Fruit fly (Drosophila melanogaster) whole organism: ENCODE measurements around the gene CG34030.

Experiments
- CG8478 ChIP-seq: fragments of >200 bp; optimal IDR thresholded peaks from 2 replicates; lab custom pipeline; 2018; ENCODE audit warnings: inconsistent platforms
- Dll ChIP-seq: fragments of >200 bp; optimal IDR thresholded peaks from 2 replicates; lab custom pipeline; 2017
- EcR ChIP-seq, 2 experiments: fragments of >200 bp; optimal IDR thresholded peaks; 2 replicates each; lab custom pipeline; 2017; ENCODE audit warnings: missing biosample characterization in 2 of 2, missing genetic modification characterization in 2 of 2, missing genetic modification reagents in 2 of 2
- pan ChIP-seq: fragments of >200 bp; optimal IDR thresholded peaks from 2 replicates; lab custom pipeline; 2017
- psq ChIP-seq: fragments of >200 bp; optimal IDR thresholded peaks from 2 replicates; lab custom pipeline; 2017
- usp ChIP-seq: fragments of >200 bp; optimal IDR thresholded peaks from 2 replicates; lab custom pipeline; 2017; ENCODE audit warnings: missing biosample characterization, missing genetic modification characterization, mixed read lengths

The CG34030 gene

DNA sequence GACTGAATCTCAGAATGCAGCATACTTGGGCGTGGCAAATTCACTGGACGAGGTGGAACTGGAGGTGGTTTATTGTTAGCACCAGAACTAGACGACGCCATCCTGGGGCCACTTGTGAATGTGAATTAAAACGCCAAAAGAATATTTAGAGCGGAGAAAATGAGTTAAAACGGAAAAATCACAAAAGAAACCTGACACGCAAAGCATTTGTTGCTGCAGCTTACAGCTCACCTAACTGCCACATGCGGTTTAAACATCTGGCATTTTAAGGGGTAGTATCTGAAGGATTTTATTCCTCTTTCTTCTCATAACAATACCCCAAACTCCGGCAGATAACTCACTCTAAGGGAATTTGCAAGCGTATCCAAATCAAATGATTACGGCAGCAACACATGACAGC lies at the start of gene CG34030:
CG34030 (minus strand) TSS at position 101 of the 400 bp plus-strand sequence.
- TF ChIP-seq CG8478 (lab: Kevin White, UChicago) (no peak), usp (no peak), pan (lab: Kevin White, UChicago) (no peak), psq (lab: Kevin White, UChicago) (no peak), EcR (GFP tag; optimal IDR thresholded peaks at IDR 0.05; lab: Kevin White, UChicago) (no peak)

DNA sequence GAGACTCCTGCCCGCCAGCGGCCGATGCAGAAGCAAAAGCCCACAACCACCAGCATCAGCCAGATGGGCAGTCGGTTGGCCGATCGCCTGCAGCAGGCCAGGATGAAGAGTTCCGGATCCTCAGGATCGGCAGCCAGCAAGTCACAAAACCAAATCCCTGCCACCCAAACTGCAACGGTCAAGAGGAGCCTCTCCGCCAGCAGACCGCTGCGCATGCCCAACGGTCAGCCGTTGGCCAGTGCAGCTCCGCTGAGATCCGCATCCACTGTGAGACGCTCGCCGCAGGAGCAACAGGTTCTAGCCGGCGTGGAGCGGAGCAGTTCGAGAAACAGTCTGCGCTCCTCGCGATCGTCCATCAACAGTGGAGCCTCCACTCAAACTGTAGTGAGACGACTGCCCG lies 47.1 kb upstream of the CG34030 start:
- no peak for TF ChIP-seq CG8478 (lab: Kevin White, UChicago)
- no peak for TF ChIP-seq usp
- no peak for TF ChIP-seq pan (lab: Kevin White, UChicago)
- no peak for TF ChIP-seq psq (lab: Kevin White, UChicago)
- no peak for TF ChIP-seq Dll (lab: Kevin White, UChicago)
- no peak for TF ChIP-seq EcR (GFP tag; optimal IDR thresholded peaks at IDR 0.05; lab: Kevin White, UChicago)

DNA sequence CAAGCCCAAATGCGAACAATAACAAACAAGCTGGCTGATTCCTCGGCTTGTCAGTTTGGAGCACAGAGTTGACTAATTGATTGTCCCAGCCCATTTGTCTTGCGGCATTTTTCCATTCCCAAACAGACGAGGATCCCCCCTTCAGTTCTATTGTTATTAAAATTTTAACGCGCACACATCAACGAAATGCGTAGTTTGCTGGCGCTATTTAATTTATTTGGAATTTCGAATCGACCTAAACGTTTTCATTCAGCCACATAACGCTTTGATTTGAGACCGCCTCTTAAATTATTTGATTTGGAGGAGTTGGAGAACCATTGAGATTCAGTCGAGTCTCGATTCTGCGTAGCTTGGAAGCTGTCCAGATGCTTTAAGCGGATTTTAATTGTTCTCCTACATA lies 40.9 kb upstream of the CG34030 start:
- no peak for TF ChIP-seq usp
- TF ChIP-seq CG8478 (lab: Kevin White, UChicago): no peak
- TF ChIP-seq Dll (lab: Kevin White, UChicago): no peak
- TF ChIP-seq EcR (GFP tag; optimal IDR thresholded peaks at IDR 0.05; lab: Kevin White, UChicago): no peak
- TF ChIP-seq psq (lab: Kevin White, UChicago): no peak
- TF ChIP-seq pan (lab: Kevin White, UChicago): no peak

DNA sequence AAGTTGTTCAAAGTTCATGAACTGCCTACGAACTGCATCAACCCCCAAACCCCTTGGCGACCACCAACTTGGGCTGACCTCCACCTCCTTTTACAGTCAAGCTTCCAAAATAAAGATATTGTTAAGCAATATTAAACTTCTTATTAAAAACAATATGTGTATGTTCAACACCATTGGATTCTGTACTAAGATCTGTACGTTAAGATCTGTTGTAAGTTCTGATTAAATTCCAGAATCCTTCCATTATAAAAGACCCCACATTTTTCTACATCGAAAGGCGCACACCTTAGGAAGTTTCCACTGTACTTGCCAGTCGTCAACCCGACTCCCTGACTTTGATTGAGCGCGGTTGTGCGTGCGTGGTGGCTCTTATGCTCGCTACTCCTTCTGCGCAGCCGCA lies 38.0 kb upstream of the CG34030 start:
- no peak for TF ChIP-seq usp
- TF ChIP-seq Dll (lab: Kevin White, UChicago): no peak
- peak in 1 of 2 experiments; percentile 4 for TF ChIP-seq EcR (GFP tag; optimal IDR thresholded peaks at IDR 0.05; lab: Kevin White, UChicago)
- TF ChIP-seq pan (lab: Kevin White, UChicago): no peak
- no peak for TF ChIP-seq CG8478 (lab: Kevin White, UChicago)
- TF ChIP-seq psq (lab: Kevin White, UChicago): no peak

DNA sequence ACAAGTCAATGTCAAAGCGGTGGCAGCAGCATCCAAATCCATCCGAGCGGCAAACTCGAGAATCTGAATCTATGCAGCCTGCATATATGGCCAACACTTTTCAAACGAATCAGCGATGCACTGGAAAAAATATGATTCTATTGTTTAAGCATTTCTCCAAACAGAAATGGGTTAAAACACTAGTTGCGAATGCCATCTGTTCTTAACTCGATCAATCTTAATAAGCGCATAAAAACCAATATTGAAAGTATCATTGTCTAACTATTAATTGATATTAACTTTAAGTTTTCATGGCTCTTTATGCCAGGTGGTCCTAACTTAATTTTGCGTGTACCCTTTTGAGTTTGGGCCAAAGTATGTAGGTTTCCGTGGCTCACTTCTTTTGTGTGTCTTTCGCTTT lies 30.6 kb upstream of the CG34030 start:
- TF ChIP-seq Dll (lab: Kevin White, UChicago) (no peak), CG8478 (lab: Kevin White, UChicago) (no peak), EcR (GFP tag; optimal IDR thresholded peaks at IDR 0.05; lab: Kevin White, UChicago) (no peak), psq (lab: Kevin White, UChicago) (no peak), pan (lab: Kevin White, UChicago) (no peak), usp (no peak)

DNA sequence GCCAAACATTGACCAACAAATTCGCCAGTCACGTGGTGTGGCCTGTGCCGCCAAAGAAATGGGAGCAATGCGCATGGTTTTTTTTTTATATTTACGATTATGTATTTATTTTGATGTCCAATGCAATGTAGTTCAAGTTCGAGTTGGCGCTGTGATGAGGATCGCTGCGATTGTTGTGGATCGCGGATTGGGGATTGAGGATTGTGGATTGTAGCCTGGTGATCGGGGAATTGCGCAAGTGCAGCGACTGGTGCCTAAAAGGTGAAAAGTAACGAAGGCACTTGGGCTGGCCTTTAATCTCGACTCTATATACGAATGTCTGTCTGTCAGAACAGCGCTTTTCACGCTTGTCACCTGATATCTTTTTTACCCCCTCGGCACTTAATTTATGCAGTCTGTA lies 29.4 kb upstream of the CG34030 start:
- no peak for TF ChIP-seq psq (lab: Kevin White, UChicago)
- no peak for TF ChIP-seq Dll (lab: Kevin White, UChicago)
- TF ChIP-seq usp: no peak
- no peak for TF ChIP-seq CG8478 (lab: Kevin White, UChicago)
- no peak for TF ChIP-seq pan (lab: Kevin White, UChicago)
- TF ChIP-seq EcR (GFP tag; optimal IDR thresholded peaks at IDR 0.05; lab: Kevin White, UChicago): no peak

DNA sequence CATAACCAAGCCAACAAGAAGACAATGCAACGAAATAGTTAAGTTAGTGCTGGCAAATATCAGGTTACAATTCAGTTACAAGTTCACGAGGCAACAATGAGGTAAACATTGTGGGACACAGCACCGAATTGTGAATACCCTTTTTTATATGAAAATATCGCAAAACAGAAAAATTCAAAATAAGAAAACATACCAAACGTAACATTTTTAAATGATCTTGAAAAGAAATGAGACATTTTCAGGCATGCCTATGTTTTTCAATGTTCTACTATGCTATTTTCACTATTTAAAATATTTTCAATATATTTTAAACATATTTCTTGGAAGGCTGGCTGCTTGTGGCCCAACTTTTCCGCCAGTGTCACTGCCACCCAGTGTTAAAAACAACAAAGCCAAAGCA lies 28.9 kb upstream of the CG34030 start:
- no peak for TF ChIP-seq Dll (lab: Kevin White, UChicago)
- no peak for TF ChIP-seq CG8478 (lab: Kevin White, UChicago)
- TF ChIP-seq usp: no peak
- TF ChIP-seq pan (lab: Kevin White, UChicago): no peak
- no peak for TF ChIP-seq EcR (GFP tag; optimal IDR thresholded peaks at IDR 0.05; lab: Kevin White, UChicago)
- TF ChIP-seq psq (lab: Kevin White, UChicago): no peak

DNA sequence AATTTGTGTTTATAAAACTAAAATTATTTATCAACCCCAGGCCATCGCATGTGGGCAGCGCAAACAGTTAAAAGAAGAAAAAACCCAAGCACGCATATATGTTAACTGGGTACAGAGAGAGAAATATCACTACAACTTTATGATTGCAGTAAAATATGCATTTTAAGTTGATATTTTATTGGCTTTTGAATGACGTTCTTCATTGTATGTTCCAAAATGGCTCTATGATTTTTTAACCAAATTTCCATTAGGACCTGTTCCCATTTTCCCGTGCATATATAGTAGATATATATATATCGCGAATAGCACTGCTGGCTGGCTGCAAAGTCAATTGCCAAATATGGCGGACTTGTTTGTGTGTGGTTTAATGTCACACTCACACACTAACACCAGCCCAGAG lies 21.5 kb upstream of the CG34030 start:
- TF ChIP-seq EcR (GFP tag; optimal IDR thresholded peaks at IDR 0.05; lab: Kevin White, UChicago) (no peak), CG8478 (lab: Kevin White, UChicago) (no peak), pan (lab: Kevin White, UChicago) (no peak), Dll (lab: Kevin White, UChicago) (no peak), psq (lab: Kevin White, UChicago) (no peak), usp (no peak)

DNA sequence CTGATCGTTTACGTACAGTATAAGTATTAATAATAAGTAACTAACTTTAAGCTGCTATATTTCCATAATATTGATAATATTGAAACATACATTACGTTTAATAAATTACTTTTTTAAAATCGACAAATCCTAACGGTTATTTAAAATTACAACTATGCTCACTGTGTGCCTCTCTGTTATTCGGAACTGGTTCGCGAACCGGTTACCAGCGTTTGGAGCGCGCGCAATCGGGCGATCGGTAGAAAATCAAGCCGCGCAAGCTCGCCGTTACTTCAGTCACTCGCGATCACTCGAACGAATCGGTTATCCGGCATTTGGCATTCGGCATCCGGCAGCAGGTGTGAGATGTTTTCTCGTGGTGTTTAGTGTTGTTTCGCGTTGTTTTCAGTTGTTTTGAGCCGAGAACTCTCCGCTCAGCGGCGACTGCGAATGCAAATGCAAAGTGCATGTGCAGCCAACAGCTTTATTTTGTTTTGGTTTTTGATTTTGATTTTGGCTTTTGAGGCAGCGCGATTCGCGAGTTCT lies 19.6 kb upstream of the CG34030 start, which contains the start of gene form3:
form3 (plus strand) TSS at position 271 of the 525 bp plus-strand sequence.
- TF ChIP-seq psq (lab: Kevin White, UChicago): no peak
- TF ChIP-seq EcR (GFP tag; optimal IDR thresholded peaks at IDR 0.05; lab: Kevin White, UChicago): no peak

DNA sequence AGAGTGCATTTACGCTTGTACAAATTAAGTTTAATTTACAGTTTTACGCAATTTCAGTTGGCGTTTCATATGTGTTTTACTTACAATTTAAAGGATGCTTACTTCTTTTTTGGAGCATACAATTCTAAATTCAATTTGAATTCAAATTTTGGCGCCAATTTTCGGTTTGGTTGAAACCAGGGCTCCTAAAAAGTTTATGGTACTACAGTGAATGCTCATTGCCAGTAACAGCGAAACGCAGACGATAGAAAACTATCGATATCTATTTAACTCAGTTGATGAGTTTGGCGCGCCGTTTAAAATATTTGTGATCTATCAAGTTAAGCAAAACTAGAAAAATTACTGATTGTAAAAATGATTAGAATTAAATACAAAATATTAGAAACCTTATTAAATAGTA lies 19.0 kb upstream of the CG34030 start:
- TF ChIP-seq psq (lab: Kevin White, UChicago) (no peak), CG8478 (lab: Kevin White, UChicago) (no peak), Dll (lab: Kevin White, UChicago) (no peak), EcR (GFP tag; optimal IDR thresholded peaks at IDR 0.05; lab: Kevin White, UChicago) (no peak), usp (no peak), pan (lab: Kevin White, UChicago) (no peak)

DNA sequence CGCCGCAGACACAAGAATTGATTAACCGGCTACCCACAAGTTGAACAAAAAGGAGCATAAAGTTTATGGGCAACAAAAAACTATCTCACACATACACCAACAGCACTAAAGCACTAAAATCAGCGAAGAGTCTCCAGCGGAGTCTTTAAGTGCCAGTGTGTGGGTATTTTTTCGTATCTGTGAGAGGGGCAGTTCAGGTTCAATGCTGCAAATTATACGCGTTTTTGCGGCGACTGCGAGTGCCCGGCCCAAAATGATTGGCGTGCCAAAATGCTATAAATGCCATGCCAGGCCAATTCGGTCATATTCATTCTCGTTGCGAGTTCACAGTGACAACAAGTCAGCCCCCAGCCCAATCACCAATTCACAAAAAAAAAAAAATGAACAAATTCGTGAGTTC lies 17.9 kb upstream of the CG34030 start, which contains the start of gene Cpr65Ec:
Cpr65Ec (plus strand) TSS at position 301 of the 400 bp plus-strand sequence.
- TF ChIP-seq usp (no peak), Dll (lab: Kevin White, UChicago) (no peak), pan (lab: Kevin White, UChicago) (no peak), psq (lab: Kevin White, UChicago) (no peak), EcR (GFP tag; optimal IDR thresholded peaks at IDR 0.05; lab: Kevin White, UChicago) (no peak), CG8478 (lab: Kevin White, UChicago) (no peak)

DNA sequence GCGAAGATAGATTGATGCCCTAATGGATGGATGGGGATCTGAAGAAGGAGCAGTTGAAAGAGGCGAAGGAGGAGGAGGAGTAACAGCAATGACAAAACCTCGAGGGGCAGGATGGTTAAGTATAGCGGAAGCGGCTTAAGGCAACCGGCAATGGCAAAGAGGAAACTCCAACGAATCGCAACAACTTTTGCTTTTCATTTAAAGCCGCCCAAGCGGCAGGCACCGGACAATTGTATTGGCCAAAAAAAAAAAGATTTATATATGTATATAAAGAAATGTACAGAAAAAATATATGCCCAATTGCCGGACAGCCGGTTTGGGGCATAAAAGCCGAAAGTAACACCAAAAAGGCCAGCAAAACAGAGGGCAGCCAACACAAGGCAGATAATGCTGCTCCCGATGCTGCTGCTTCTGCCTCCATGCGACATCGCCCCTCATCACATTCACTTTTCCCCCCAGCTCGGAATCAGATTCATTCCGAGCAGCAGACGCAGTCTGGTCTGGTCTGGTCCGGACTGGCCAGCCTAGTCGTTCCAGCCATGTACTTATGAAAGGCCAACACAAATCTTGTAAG lies 16.4 kb upstream of the CG34030 start:
- TF ChIP-seq EcR (GFP tag; optimal IDR thresholded peaks at IDR 0.05; lab: Kevin White, UChicago) (no peak), CG8478 (lab: Kevin White, UChicago) (no peak), pan (lab: Kevin White, UChicago) (no peak), Dll (lab: Kevin White, UChicago) (no peak), psq (lab: Kevin White, UChicago) (no peak), usp (no peak)
